Worm (Caenorhabditis elegans) whole organism, L3 larva: Measurements from ENCODE around the gene ufc-1.

Experiments used
- R02D3.7 ChIP-seq: fragments of 150-350 bp; optimal IDR thresholded peaks from 2 replicates; lab custom pipeline; 2014; ENCODE audit warnings: missing biosample characterization, missing genetic modification characterization
- ZK546.5 ChIP-seq: sonication (generic microtip); optimal IDR thresholded peaks from 2 replicates; lab custom pipeline; 2017; ENCODE audit warnings: missing biosample characterization, missing genetic modification characterization
- aly-2 ChIP-seq: fragments of 150-350 bp; optimal IDR thresholded peaks from 2 replicates; lab custom pipeline; 2014; ENCODE audit warnings: missing biosample characterization, missing genetic modification characterization
- ama-1 ChIP-seq: fragments of 150-350 bp; optimal IDR thresholded peaks from 2 replicates; lab custom pipeline; 2018
- ceh-16 ChIP-seq: sonication (generic microtip); optimal IDR thresholded peaks from 2 replicates; lab custom pipeline; 2017; ENCODE audit warnings: missing biosample characterization, missing genetic modification characterization
- ceh-9 ChIP-seq: sonication (generic microtip); optimal IDR thresholded peaks from 2 replicates; lab custom pipeline; 2018; ENCODE audit warnings: missing biosample characterization, missing genetic modification characterization
- daf-12 ChIP-seq: fragments of 150-350 bp; optimal IDR thresholded peaks from 2 replicates; lab custom pipeline; 2014; ENCODE audit warnings: missing biosample characterization, missing genetic modification reagents, missing genetic modification characterization
- egl-27 ChIP-seq: sonication (generic microtip); optimal IDR thresholded peaks from 4 replicates; lab custom pipeline; 2017; ENCODE audit warnings: missing biosample characterization, missing genetic modification reagents, missing genetic modification characterization
- egl-5 ChIP-seq: fragments of 150-350 bp; optimal IDR thresholded peaks from 2 replicates; lab custom pipeline; 2017; ENCODE audit warnings: missing biosample characterization, missing genetic modification reagents, missing genetic modification characterization, inconsistent platforms
- elt-1 ChIP-seq: fragments of 150-350 bp; optimal IDR thresholded peaks from 2 replicates; lab custom pipeline; 2014; ENCODE audit warnings: missing biosample characterization, missing genetic modification characterization
- elt-2 ChIP-seq: sonication (generic microtip); optimal IDR thresholded peaks from 2 replicates; lab custom pipeline; 2016; ENCODE audit warnings: missing genetic modification reagents, mild to moderate bottlenecking, missing genetic modification characterization, missing compliant biosample characterization
- elt-3 ChIP-seq, 3 experiments: fragments of 150-350 bp in 1 of 3; sonication (generic microtip) in 2 of 3; optimal IDR thresholded peaks; 2 replicates in 2 of 3; 4 replicates in 1 of 3; lab custom pipeline; 2014 to 2017; ENCODE audit warnings: missing biosample characterization in 3 of 3, missing genetic modification characterization in 3 of 3
- fkh-10 ChIP-seq: sonication (generic microtip); optimal IDR thresholded peaks from 2 replicates; lab custom pipeline; 2017; ENCODE audit warnings: missing biosample characterization, missing genetic modification reagents, missing genetic modification characterization
- fkh-2 ChIP-seq: fragments of 150-350 bp; optimal IDR thresholded peaks from 2 replicates; lab custom pipeline; 2014; ENCODE audit warnings: missing biosample characterization, missing genetic modification reagents, missing genetic modification characterization
- hmg-11 ChIP-seq: sonication (generic microtip); optimal IDR thresholded peaks from 2 replicates; lab custom pipeline; 2016; ENCODE audit warnings: missing genetic modification characterization, missing compliant biosample characterization
- jun-1 ChIP-seq: fragments of 150-350 bp; optimal IDR thresholded peaks from 2 replicates; lab custom pipeline; 2014; ENCODE audit warnings: missing biosample characterization, missing genetic modification reagents, missing genetic modification characterization
- lin-15B ChIP-seq: fragments of 150-350 bp; optimal IDR thresholded peaks from 2 replicates; lab custom pipeline; 2014; ENCODE audit warnings: missing biosample characterization, missing genetic modification characterization
- lin-39 ChIP-seq: fragments of 150-350 bp; optimal IDR thresholded peaks from 2 replicates; lab custom pipeline; 2018; ENCODE audit warnings: missing biosample characterization, missing genetic modification reagents, missing genetic modification characterization
- lsy-12 ChIP-seq: sonication (generic microtip); optimal IDR thresholded peaks from 2 replicates; lab custom pipeline; 2016; ENCODE audit warnings: mild to moderate bottlenecking, missing genetic modification characterization, missing compliant biosample characterization
- mdl-1 ChIP-seq: fragments of 150-350 bp; optimal IDR thresholded peaks from 2 replicates; lab custom pipeline; 2014; ENCODE audit warnings: missing biosample characterization, missing genetic modification characterization
- mml-1 ChIP-seq: fragments of 150-350 bp; sonication (generic microtip); optimal IDR thresholded peaks from 3 replicates; lab custom pipeline; 2014; ENCODE audit warnings: missing biosample characterization, missing genetic modification characterization
- nfya-1 ChIP-seq: sonication (generic microtip); optimal IDR thresholded peaks from 2 replicates; lab custom pipeline; 2017; ENCODE audit warnings: missing genetic modification characterization, mild to moderate bottlenecking, missing compliant biosample characterization, antibody characterized with exemption, moderate library complexity; ENCODE audit not compliant: insufficient read depth
- nhr-11 ChIP-seq: fragments of 150-350 bp; optimal IDR thresholded peaks from 2 replicates; lab custom pipeline; 2014; ENCODE audit warnings: missing biosample characterization, missing genetic modification characterization
- nhr-12 ChIP-seq: fragments of 150-350 bp; optimal IDR thresholded peaks from 2 replicates; lab custom pipeline; 2014; ENCODE audit warnings: missing biosample characterization, missing genetic modification characterization
- nhr-23 ChIP-seq: fragments of 150-350 bp; optimal IDR thresholded peaks from 2 replicates; lab custom pipeline; 2014; ENCODE audit warnings: missing biosample characterization, missing genetic modification reagents, missing genetic modification characterization
- nhr-237 ChIP-seq: fragments of 150-350 bp; optimal IDR thresholded peaks from 2 replicates; lab custom pipeline; 2014; ENCODE audit warnings: missing biosample characterization, missing genetic modification characterization
- nhr-25 ChIP-seq: sonication (generic microtip); optimal IDR thresholded peaks from 2 replicates; lab custom pipeline; 2017; ENCODE audit warnings: missing biosample characterization, missing genetic modification characterization
- nhr-28 ChIP-seq: fragments of 150-350 bp; optimal IDR thresholded peaks from 2 replicates; lab custom pipeline; 2014; ENCODE audit warnings: missing biosample characterization, missing genetic modification characterization
- nhr-43 ChIP-seq: sonication (generic microtip); optimal IDR thresholded peaks from 2 replicates; lab custom pipeline; 2016; ENCODE audit warnings: mild to moderate bottlenecking, missing genetic modification characterization, missing compliant biosample characterization; ENCODE audit not compliant: poor library complexity, severe bottlenecking
- nhr-76 ChIP-seq: fragments of 150-350 bp; sonication (generic microtip); optimal IDR thresholded peaks from 5 replicates; lab custom pipeline; 2014; ENCODE audit warnings: missing biosample characterization, missing genetic modification characterization
- nhr-77 ChIP-seq: fragments of 150-350 bp; optimal IDR thresholded peaks from 2 replicates; lab custom pipeline; 2014; ENCODE audit warnings: missing biosample characterization, missing genetic modification characterization
- pha-4 ChIP-seq: fragments of 150-350 bp; optimal IDR thresholded peaks from 2 replicates; lab custom pipeline; 2014; ENCODE audit warnings: missing biosample characterization, missing genetic modification reagents, missing genetic modification characterization
- sea-2 ChIP-seq: fragments of 150-350 bp; sonication (generic microtip); optimal IDR thresholded peaks from 4 replicates; lab custom pipeline; 2014; ENCODE audit warnings: missing biosample characterization, missing genetic modification reagents, missing genetic modification characterization
- skn-1 ChIP-seq: fragments of 150-350 bp; optimal IDR thresholded peaks from 2 replicates; lab custom pipeline; 2014; ENCODE audit warnings: missing biosample characterization, missing genetic modification characterization
- snpc-4 ChIP-seq: fragments of 150-350 bp; optimal IDR thresholded peaks from 2 replicates; lab custom pipeline; 2014; ENCODE audit warnings: missing biosample characterization, missing genetic modification characterization
- tbx-2 ChIP-seq: sonication (generic microtip); optimal IDR thresholded peaks from 2 replicates; lab custom pipeline; 2016; ENCODE audit warnings: mild to moderate bottlenecking, missing genetic modification characterization, missing compliant biosample characterization
- unc-39 ChIP-seq: sonication (generic microtip); optimal IDR thresholded peaks from 4 replicates; lab custom pipeline; 2017; ENCODE audit warnings: missing biosample characterization, missing genetic modification characterization
- unc-62 ChIP-seq: fragments of 150-350 bp; sonication (generic microtip); optimal IDR thresholded peaks from 4 replicates; lab custom pipeline; 2014; ENCODE audit warnings: missing biosample characterization, missing genetic modification reagents, missing genetic modification characterization
- zag-1 ChIP-seq: fragments of 150-350 bp; optimal IDR thresholded peaks from 2 replicates; lab custom pipeline; 2014; ENCODE audit warnings: missing biosample characterization, missing genetic modification characterization
- ztf-11 ChIP-seq: fragments of 150-350 bp; optimal IDR thresholded peaks from 2 replicates; lab custom pipeline; 2014; ENCODE audit warnings: missing biosample characterization, missing genetic modification characterization

Gene ufc-1

DNA sequence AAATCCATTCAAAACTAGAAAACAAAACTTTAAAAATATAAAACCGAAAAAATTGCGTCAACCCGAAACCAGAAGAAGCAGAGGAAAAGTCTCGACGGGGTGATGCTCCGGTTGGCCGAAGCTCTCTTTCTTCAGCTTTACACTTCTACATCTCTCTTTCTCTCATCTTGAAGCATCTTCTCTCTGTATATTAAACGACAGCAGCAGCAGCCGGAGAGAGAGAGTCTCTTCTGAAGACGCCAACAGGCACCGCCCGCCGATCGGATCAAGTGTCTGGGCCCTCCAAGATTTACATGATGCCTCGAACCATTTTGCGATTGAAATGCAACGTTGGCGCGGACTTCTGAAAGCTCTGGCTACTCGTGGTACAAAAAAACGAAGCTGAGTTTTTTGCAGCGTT lies 15.4 kb downstream of the ufc-1 start:
- no peak for TF ChIP-seq unc-39 (tag; lab: Kevin White, UChicago)
- no peak for TF ChIP-seq nhr-25 (tag; lab: Kevin White, UChicago)
- TF ChIP-seq unc-62, result no peak
- TF ChIP-seq snpc-4 (tag; lab: Kevin White, UChicago), result no peak
- no peak for TF ChIP-seq hmg-11
- no peak for TF ChIP-seq ama-1 (lab: Kevin White, UChicago)
- peak; percentile 32 for TF ChIP-seq nfya-1 (tag; lab: Kevin White, UChicago)
- TF ChIP-seq nhr-43 (tag; lab: Kevin White, UChicago), result no peak

DNA sequence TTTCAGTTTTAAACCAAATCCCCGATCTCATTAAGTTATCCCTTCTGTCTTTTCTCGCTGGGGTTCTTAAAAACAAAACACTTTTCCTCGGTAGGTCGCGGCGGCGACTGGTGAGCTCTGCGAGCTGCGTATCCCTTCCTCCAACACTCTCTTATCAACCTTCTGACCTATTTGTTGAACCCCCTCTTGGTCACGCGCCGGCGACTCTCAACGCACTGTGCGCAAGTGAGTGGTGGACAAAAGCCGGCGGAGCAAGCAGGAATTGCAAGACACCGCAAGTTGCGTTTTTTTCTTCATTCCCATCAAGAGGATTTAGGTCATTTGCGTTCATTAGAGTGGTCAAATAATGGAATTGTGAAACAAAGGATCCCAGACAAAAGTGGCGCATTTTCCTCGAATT lies 22.5 kb downstream of the ufc-1 start:
- TF ChIP-seq tbx-2 (tag; lab: Kevin White, UChicago) (no peak), mml-1 (tag; lab: Kevin White, UChicago) (no peak), lin-15B (no peak), jun-1 (tag; lab: Kevin White, UChicago) (no peak), pha-4 (tag; lab: Kevin White, UChicago) (peak; percentile 69), nhr-23 (tag; lab: Kevin White, UChicago) (no peak), nhr-11 (tag; lab: Kevin White, UChicago) (no peak), ceh-16 (tag; lab: Kevin White, UChicago) (no peak), elt-3 (tag; optimal IDR thresholded peaks at IDR 0.05; lab: Kevin White, UChicago) (no peak), ZK546.5 (no peak), ztf-11 (tag; lab: Kevin White, UChicago) (no peak), skn-1 (tag; lab: Kevin White, UChicago) (no peak), nfya-1 (tag; lab: Kevin White, UChicago) (peak; percentile 60), hmg-11 (no peak), nhr-77 (tag; lab: Kevin White, UChicago) (no peak), lin-39 (tag; lab: Kevin White, UChicago) (peak; percentile 42), lsy-12 (tag; lab: Kevin White, UChicago) (no peak), mdl-1 (tag; lab: Kevin White, UChicago) (no peak), fkh-10 (GFP tag; lab: Kevin White, UChicago) (no peak), unc-62 (no peak)

DNA sequence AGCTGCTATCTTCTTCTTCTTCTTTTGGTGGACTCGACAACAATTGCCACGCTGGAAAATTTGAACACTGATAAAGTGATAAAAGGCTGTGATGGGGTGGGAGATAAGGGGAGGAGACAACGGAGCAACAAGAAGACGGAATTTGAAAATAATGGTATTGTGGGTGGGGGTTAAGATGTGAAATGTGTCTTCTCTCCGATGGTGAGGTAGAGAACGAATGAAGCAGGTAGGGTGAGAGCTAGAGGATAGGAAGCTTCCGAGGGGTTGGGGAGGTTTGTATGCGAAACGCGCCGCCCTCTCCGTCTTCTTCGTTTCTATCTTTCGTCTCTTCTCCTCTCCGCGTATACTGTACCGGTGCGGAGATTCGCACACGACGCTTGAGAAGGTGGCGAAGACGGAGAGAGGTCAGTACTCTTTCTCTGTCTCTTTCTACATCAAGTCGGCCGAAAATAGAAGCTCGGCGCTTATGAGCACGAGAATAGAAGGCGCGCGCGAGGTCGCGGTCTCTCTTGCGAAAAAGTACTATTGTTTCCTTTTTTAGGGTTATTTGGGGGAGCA lies 24.2 kb downstream of the ufc-1 start, which contains the start of gene chtb-1:
Gene chtb-1 (minus strand): TSS at position 51 of the 558 bp plus-strand sequence.
- no peak for TF ChIP-seq fkh-2 (tag; lab: Kevin White, UChicago)
- TF ChIP-seq R02D3.7 (tag; lab: Kevin White, UChicago), result no peak
- TF ChIP-seq zag-1 (tag; lab: Kevin White, UChicago), result no peak
- TF ChIP-seq daf-12 (tag; lab: Kevin White, UChicago), result no peak
- TF ChIP-seq ztf-11 (tag; lab: Kevin White, UChicago), result no peak
- no peak for TF ChIP-seq sea-2
- TF ChIP-seq nhr-11 (tag; lab: Kevin White, UChicago), result no peak
- TF ChIP-seq mml-1 (tag; lab: Kevin White, UChicago), result no peak
- no peak for TF ChIP-seq aly-2 (tag; lab: Kevin White, UChicago)
- TF ChIP-seq lin-15B, result no peak
- TF ChIP-seq skn-1 (tag; lab: Kevin White, UChicago), result no peak

ce11 chrIII:9359060-9359459 lies 27.7 kb downstream of the ufc-1 start, which contains the start of gene K04H4.5:
TSS of gene K04H4.5 (plus strand) at chrIII:9359360.
- no peak for TF ChIP-seq nhr-237
- TF ChIP-seq elt-1 (tag; lab: Kevin White, UChicago), result no peak
- TF ChIP-seq elt-3 (tag; optimal IDR thresholded peaks at IDR 0.05; lab: Kevin White, UChicago), result no peak
- TF ChIP-seq lsy-12 (tag; lab: Kevin White, UChicago), result no peak
- no peak for TF ChIP-seq ama-1 (lab: Kevin White, UChicago)
- no peak for TF ChIP-seq nhr-12
- no peak for TF ChIP-seq nhr-23 (tag; lab: Kevin White, UChicago)
- TF ChIP-seq hmg-11, result no peak

- TF ChIP-seq ceh-9 (tag; lab: Kevin White, UChicago), result no peak
- no peak for TF ChIP-seq nhr-28 (tag; lab: Kevin White, UChicago)
- no peak for TF ChIP-seq hmg-11
- TF ChIP-seq sea-2, result no peak
- TF ChIP-seq lsy-12 (tag; lab: Kevin White, UChicago), result no peak
- no peak for TF ChIP-seq mdl-1 (tag; lab: Kevin White, UChicago)
- no peak for TF ChIP-seq nhr-76 (tag; lab: Kevin White, UChicago)
- no peak for TF ChIP-seq pha-4 (tag; lab: Kevin White, UChicago)
- no peak for TF ChIP-seq nhr-43 (tag; lab: Kevin White, UChicago)
- TF ChIP-seq nhr-12, result no peak
- TF ChIP-seq egl-27 (tag; lab: Kevin White, UChicago), result no peak
- TF ChIP-seq egl-5 (tag; lab: Kevin White, UChicago), result no peak
- TF ChIP-seq elt-2 (tag; lab: Kevin White, UChicago), result no peak
- TF ChIP-seq unc-62, result no peak
These were observed 29.9 kb downstream of the ufc-1 start, which contains the start of gene flp-25 for ce11 chrIII:9361228-9361627. TSS of gene flp-25 (plus strand) at chrIII:9361528.
